Fruit fly (Drosophila melanogaster): ENCODE data around the gene CG8010.

CG8010 gene

dm6 chrX:19261528-19262102, 7.1 kb downstream of the CG8010 start, which contains the start of gene Vav (continued):
- no peak for TF ChIP-seq Camta (GFP tag; optimal IDR thresholded peaks at IDR 0.05)
- TF ChIP-seq CG12236 (GFP tag; optimal IDR thresholded peaks at IDR 0.05): no peak
- no peak for TF ChIP-seq CG10654 (GFP tag; optimal IDR thresholded peaks at IDR 0.05)
- no peak for TF ChIP-seq CG7786 (GFP tag; optimal IDR thresholded peaks at IDR 0.05)
- no peak for TF ChIP-seq gcm (GFP tag; optimal IDR thresholded peaks at IDR 0.05)
- TF ChIP-seq lilli (GFP tag; optimal IDR thresholded peaks at IDR 0.05): no peak
- TF ChIP-seq CG2712 (tag; optimal IDR thresholded peaks at IDR 0.05): no peak
- no peak for TF ChIP-seq sqz (GFP tag; optimal IDR thresholded peaks at IDR 0.05)
- no peak for TF ChIP-seq Ptx1 (GFP tag; IDR thresholded peaks at IDR 0.05)
- no peak for TF ChIP-seq CG18619 (GFP tag; optimal IDR thresholded peaks at IDR 0.05)
- TF ChIP-seq sr (GFP tag; IDR thresholded peaks at IDR 0.05): no peak
- TF ChIP-seq ranshi (GFP tag; IDR thresholded peaks at IDR 0.05): no peak
- peak; percentile 25 for TF ChIP-seq CG12659 (GFP tag; optimal IDR thresholded peaks at IDR 0.05)
- peak; percentile 12 for TF ChIP-seq zen (tag; optimal IDR thresholded peaks at IDR 0.05)
- TF ChIP-seq knrl (GFP tag; IDR thresholded peaks at IDR 0.05; ENCODE audit: partially characterized antibody): no peak
- TF ChIP-seq fru (optimal IDR thresholded peaks at IDR 0.05): no peak
- no peak for TF ChIP-seq Sin3A (optimal IDR thresholded peaks at IDR 0.05)
- no peak for TF ChIP-seq Hey (tag; optimal IDR thresholded peaks at IDR 0.05)
- peak; percentile 51 for TF ChIP-seq CG12071 (GFP tag; optimal IDR thresholded peaks at IDR 0.05)
- TF ChIP-seq Hmx (GFP tag; optimal IDR thresholded peaks at IDR 0.05): no peak
- TF ChIP-seq CG12299 (tag; optimal IDR thresholded peaks at IDR 0.05): peak; percentile 18
- no peak for TF ChIP-seq CG6654 (GFP tag; optimal IDR thresholded peaks at IDR 0.05)
- no peak for TF ChIP-seq CG13296 (GFP tag; optimal IDR thresholded peaks at IDR 0.05)
- TF ChIP-seq CG9727 (GFP tag; optimal IDR thresholded peaks at IDR 0.05): no peak
- no peak for TF ChIP-seq ci (GFP tag; IDR thresholded peaks at IDR 0.05)
- peak; percentile 3 for TF ChIP-seq grau (tag; optimal IDR thresholded peaks at IDR 0.05)
- TF ChIP-seq CG4360 (GFP tag; IDR thresholded peaks at IDR 0.05): 0 out of 2 replicates have a peak, but pooled peaks have one; percentile 18
- no peak for TF ChIP-seq E2f1 (GFP tag; IDR thresholded peaks at IDR 0.05)
- peak; percentile 46 for TF ChIP-seq bbx (GFP tag; IDR thresholded peaks at IDR 0.05; ENCODE audit: partially characterized antibody)
- no peak for TF ChIP-seq dimm (GFP tag; IDR thresholded peaks at IDR 0.05)
- TF ChIP-seq fd96Cb (tag; optimal IDR thresholded peaks at IDR 0.05): no peak
- no peak for TF ChIP-seq ac (GFP tag; optimal IDR thresholded peaks at IDR 0.05)
- peak; percentile 50 for TF ChIP-seq CG13287 (GFP tag; IDR thresholded peaks at IDR 0.05; ENCODE audit: partially characterized antibody)
- TF ChIP-seq stwl (tag; optimal IDR thresholded peaks at IDR 0.05): no peak
- no peak for TF ChIP-seq vnd (GFP tag; IDR thresholded peaks at IDR 0.05; ENCODE audit: partially characterized antibody)
- no peak for TF ChIP-seq CG17359 (tag; optimal IDR thresholded peaks at IDR 0.05)
- TF ChIP-seq CG15696 (tag; optimal IDR thresholded peaks at IDR 0.05): no peak
- TF ChIP-seq CG13624 (GFP tag; optimal IDR thresholded peaks at IDR 0.05): no peak
- no peak for TF ChIP-seq h (optimal IDR thresholded peaks at IDR 0.05)
- no peak for TF ChIP-seq slp2 (GFP tag; optimal IDR thresholded peaks at IDR 0.05)
- TF ChIP-seq pfk (GFP tag; optimal IDR thresholded peaks at IDR 0.05): no peak
- no peak for TF ChIP-seq lola (GFP tag; optimal IDR thresholded peaks at IDR 0.05)
- no peak for TF ChIP-seq dm (GFP tag; optimal IDR thresholded peaks at IDR 0.05)
- TF ChIP-seq mld (GFP tag; IDR thresholded peaks at IDR 0.05; ENCODE audit: partially characterized antibody): 0 out of 3 replicates have a peak, but pooled peaks have one; percentile 28
- no peak for TF ChIP-seq CG13775 (GFP tag; optimal IDR thresholded peaks at IDR 0.05)
- TF ChIP-seq CG16813 (GFP tag; IDR thresholded peaks at IDR 0.05; ENCODE audit: partially characterized antibody): 0 out of 3 replicates have a peak, but pooled peaks have one; percentile 23
- TF ChIP-seq CG8388 (GFP tag; optimal IDR thresholded peaks at IDR 0.05): no peak
- TF ChIP-seq CG8089 (GFP tag; optimal IDR thresholded peaks at IDR 0.05): no peak
- TF ChIP-seq Side (GFP tag; optimal IDR thresholded peaks at IDR 0.05): no peak
- TF ChIP-seq CHES-1-like (GFP tag; optimal IDR thresholded peaks at IDR 0.05): no peak
- no peak for TF ChIP-seq CG1647 (GFP tag; optimal IDR thresholded peaks at IDR 0.05)
